Worm (Caenorhabditis elegans) whole organism, L1 larva: ENCODE data around the gene seld-1.

Source experiments
- C34B4.2 ChIP-seq: sonication (generic microtip); optimal IDR thresholded peaks from 2 replicates; lab custom pipeline; 2017; ENCODE audit warnings: mild to moderate bottlenecking, missing genetic modification characterization, missing compliant biosample characterization
- F16B12.6 ChIP-seq: fragments of 150-350 bp; optimal IDR thresholded peaks from 2 replicates; lab custom pipeline; 2014; ENCODE audit warnings: missing biosample characterization, missing genetic modification characterization
- aha-1 ChIP-seq: fragments of 150-350 bp; optimal IDR thresholded peaks from 2 replicates; lab custom pipeline; 2014; ENCODE audit warnings: missing biosample characterization, missing genetic modification characterization
- ceh-63 ChIP-seq: fragments of 200-800 bp; sonication (Bioruptor generic); optimal IDR thresholded peaks from 2 replicates; lab custom pipeline; 2018; ENCODE audit warnings: mild to moderate bottlenecking, missing genetic modification characterization, missing compliant biosample characterization
- ceh-88 ChIP-seq: fragments of 200-800 bp; sonication (Bioruptor generic); IDR thresholded peaks from 2 replicates; pipeline ENCODE4 v1.3.6; 2022; ENCODE audit warnings: missing genetic modification characterization, missing compliant biosample characterization
- ces-1 ChIP-seq: fragments of 150-350 bp; optimal IDR thresholded peaks from 2 replicates; lab custom pipeline; 2014; ENCODE audit warnings: missing biosample characterization, missing genetic modification reagents, missing genetic modification characterization
- dpl-1 ChIP-seq, 3 experiments: fragments of 150-350 bp in 2 of 3; sonication (generic microtip) in 1 of 3; optimal IDR thresholded peaks; 2 replicates each; lab custom pipeline; 2014 to 2017; ENCODE audit warnings: missing biosample characterization in 3 of 3, missing genetic modification characterization in 3 of 3, missing genetic modification reagents in 3 of 3
- dsc-1 ChIP-seq: sonication (generic microtip); optimal IDR thresholded peaks from 2 replicates; lab custom pipeline; 2016; ENCODE audit warnings: mild to moderate bottlenecking, missing genetic modification characterization, missing compliant biosample characterization
- efl-1 ChIP-seq, 4 experiments: fragments of 150-350 bp; optimal IDR thresholded peaks in 3 of 4; peaks in 1 of 4; 1 replicate in 1 of 4; 2 replicates in 3 of 4; lab custom pipeline; 2014; ENCODE audit warnings: missing biosample characterization in 2 of 4, missing genetic modification characterization in 2 of 4, missing genetic modification reagents in 2 of 4
- efl-3 ChIP-seq: fragments of 200-800 bp; sonication (Bioruptor generic); optimal IDR thresholded peaks from 2 replicates; lab custom pipeline; 2018; ENCODE audit warnings: mild to moderate bottlenecking, missing genetic modification characterization, missing compliant biosample characterization
- egl-13 ChIP-seq: sonication (generic microtip); optimal IDR thresholded peaks from 2 replicates; lab custom pipeline; 2016; ENCODE audit warnings: missing genotype, missing genetic modification reagents, missing genetic modification characterization, missing compliant biosample characterization
- ets-5 ChIP-seq: fragments of 200-800 bp; sonication (Bioruptor generic); IDR thresholded peaks from 2 replicates; pipeline ENCODE4 v1.3.6; 2022; ENCODE audit warnings: missing genetic modification characterization, missing compliant biosample characterization
- fkh-8 ChIP-seq: sonication (generic microtip); optimal IDR thresholded peaks from 2 replicates; lab custom pipeline; 2016; ENCODE audit warnings: mild to moderate bottlenecking, missing genetic modification characterization, missing compliant biosample characterization
- grh-1 ChIP-seq: fragments of 200-800 bp; sonication (Bioruptor generic); IDR thresholded peaks from 2 replicates; pipeline ENCODE4 v1.3.6; 2022; ENCODE audit warnings: missing genetic modification reagents, missing genetic modification characterization, missing compliant biosample characterization
- lin-14 ChIP-seq: fragments of 200-800 bp; sonication (Bioruptor generic); optimal IDR thresholded peaks from 2 replicates; lab custom pipeline; 2018; ENCODE audit warnings: mild to moderate bottlenecking, missing genetic modification characterization, moderate library complexity, missing compliant biosample characterization
- lin-15B ChIP-seq: fragments of 150-350 bp; sonication (generic microtip); optimal IDR thresholded peaks from 3 replicates; lab custom pipeline; 2014; ENCODE audit warnings: missing biosample characterization, missing genetic modification characterization
- lsy-2 ChIP-seq, 2 experiments: fragments of 150-350 bp; optimal IDR thresholded peaks; 2 replicates each; lab custom pipeline; 2014; ENCODE audit warnings: missing biosample characterization in 2 of 2, missing genetic modification characterization in 2 of 2
- mef-2 ChIP-seq: fragments of 150-350 bp; optimal IDR thresholded peaks from 2 replicates; lab custom pipeline; 2014; ENCODE audit warnings: missing biosample characterization, missing genetic modification characterization
- nhr-11 ChIP-seq: fragments of 150-350 bp; optimal IDR thresholded peaks from 2 replicates; lab custom pipeline; 2014; ENCODE audit warnings: missing biosample characterization, missing genetic modification characterization
- nhr-19 ChIP-seq: fragments of 200-800 bp; sonication (Bioruptor generic); conservative IDR thresholded peaks from 2 replicates; pipeline ENCODE4 v1.3.6; 2022; ENCODE audit warnings: missing genetic modification characterization, missing compliant biosample characterization
- nhr-237 ChIP-seq: fragments of 150-350 bp; optimal IDR thresholded peaks from 2 replicates; lab custom pipeline; 2014; ENCODE audit warnings: missing biosample characterization, missing genetic modification characterization
- nhr-76 ChIP-seq: sonication (generic microtip); optimal IDR thresholded peaks from 2 replicates; lab custom pipeline; 2017; ENCODE audit warnings: missing biosample characterization, missing genetic modification characterization
- nhr-85 ChIP-seq: sonication (generic microtip); peaks from one replicate; lab custom pipeline; 2016; ENCODE audit warnings: missing genetic modification characterization, inconsistent platforms, missing compliant biosample characterization
- nhr-90 ChIP-seq: sonication (generic microtip); optimal IDR thresholded peaks from 2 replicates; lab custom pipeline; 2016; ENCODE audit warnings: mild to moderate bottlenecking, missing genetic modification characterization, missing compliant biosample characterization; ENCODE audit not compliant: poor library complexity
- pag-3 ChIP-seq: sonication (generic microtip); optimal IDR thresholded peaks from 2 replicates; lab custom pipeline; 2017; ENCODE audit warnings: missing genetic modification characterization, mild to moderate bottlenecking, missing compliant biosample characterization, antibody characterized with exemption, borderline replicate concordance; ENCODE audit not compliant: insufficient read depth
- pqm-1 ChIP-seq: sonication (generic microtip); optimal IDR thresholded peaks from 3 replicates; lab custom pipeline; 2017; ENCODE audit warnings: missing biosample characterization, missing genetic modification characterization
- rnt-1 ChIP-seq: sonication (generic microtip); optimal IDR thresholded peaks from 2 replicates; lab custom pipeline; 2016; ENCODE audit warnings: mild to moderate bottlenecking, missing genetic modification characterization, moderate library complexity, missing compliant biosample characterization
- skn-1 ChIP-seq: fragments of 150-350 bp; optimal IDR thresholded peaks from 2 replicates; lab custom pipeline; 2014; ENCODE audit warnings: missing biosample characterization, missing genetic modification characterization
- snu-23 ChIP-seq: sonication (generic microtip); optimal IDR thresholded peaks from 2 replicates; lab custom pipeline; 2016; ENCODE audit warnings: missing genetic modification characterization, missing compliant biosample characterization
- sptf-1 ChIP-seq: fragments of 150-350 bp; optimal IDR thresholded peaks from 2 replicates; lab custom pipeline; 2014; ENCODE audit warnings: missing biosample characterization, missing genetic modification characterization
- tlp-1 ChIP-seq: fragments of 150-350 bp; optimal IDR thresholded peaks from 2 replicates; lab custom pipeline; 2014; ENCODE audit warnings: missing biosample characterization, missing genetic modification characterization
- unc-30 ChIP-seq: sonication (generic microtip); optimal IDR thresholded peaks from 2 replicates; lab custom pipeline; 2017; ENCODE audit warnings: missing biosample characterization, missing genetic modification characterization
- unc-62 ChIP-seq: fragments of 150-350 bp; optimal IDR thresholded peaks from 2 replicates; lab custom pipeline; 2014; ENCODE audit warnings: missing biosample characterization, missing genetic modification reagents, missing genetic modification characterization
- unc-98 ChIP-seq: fragments of 200-800 bp; sonication (Bioruptor generic); IDR thresholded peaks from 2 replicates; pipeline ENCODE4 v1.3.6; 2022; ENCODE audit warnings: missing genetic modification characterization, missing compliant biosample characterization

seld-1 gene

DNA sequence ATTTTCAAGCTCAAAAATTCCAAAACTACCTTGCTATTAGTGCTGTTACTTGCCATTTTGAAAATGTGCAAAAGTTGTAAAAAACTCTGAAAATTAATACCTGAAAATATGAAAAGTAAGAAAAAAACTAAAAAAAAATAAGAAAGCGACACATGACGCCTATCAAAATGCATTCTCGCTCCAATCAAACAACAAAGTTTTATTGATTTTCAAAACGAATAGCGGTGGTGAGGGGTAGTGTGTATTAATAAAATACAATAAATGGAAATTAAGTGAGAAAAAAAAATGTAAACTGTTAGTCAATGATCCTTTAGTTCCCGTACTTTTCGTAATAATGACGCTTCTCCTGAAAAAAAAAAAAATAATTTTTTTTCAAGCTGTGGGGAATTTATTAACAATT is 16.5 kb downstream of the seld-1 start, which contains the start of gene dcap-2 (continued):
- TF ChIP-seq unc-30 = no peak

DNA sequence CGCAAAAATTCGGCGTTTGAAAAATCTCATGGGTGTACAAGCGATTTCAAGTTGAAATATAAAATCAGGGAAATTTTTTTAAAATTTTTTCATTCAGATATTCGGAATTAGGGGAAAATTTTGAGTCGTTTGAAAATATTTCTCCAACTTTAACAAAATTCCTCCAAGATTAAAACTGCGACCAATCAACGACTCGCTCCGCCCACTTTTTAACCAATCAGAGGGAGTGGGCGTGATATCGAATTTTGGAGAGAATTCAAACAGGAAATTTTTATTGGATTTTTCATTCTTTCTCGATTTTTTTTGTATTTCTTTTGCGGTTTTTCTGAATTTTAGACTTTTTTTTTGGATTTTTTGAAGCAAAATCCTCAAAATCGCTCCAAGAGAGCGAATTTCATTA is 20.0 kb downstream of the seld-1 start:
- TF ChIP-seq ets-5 (GFP tag; lab: Robert Waterston, UW) = no peak

DNA sequence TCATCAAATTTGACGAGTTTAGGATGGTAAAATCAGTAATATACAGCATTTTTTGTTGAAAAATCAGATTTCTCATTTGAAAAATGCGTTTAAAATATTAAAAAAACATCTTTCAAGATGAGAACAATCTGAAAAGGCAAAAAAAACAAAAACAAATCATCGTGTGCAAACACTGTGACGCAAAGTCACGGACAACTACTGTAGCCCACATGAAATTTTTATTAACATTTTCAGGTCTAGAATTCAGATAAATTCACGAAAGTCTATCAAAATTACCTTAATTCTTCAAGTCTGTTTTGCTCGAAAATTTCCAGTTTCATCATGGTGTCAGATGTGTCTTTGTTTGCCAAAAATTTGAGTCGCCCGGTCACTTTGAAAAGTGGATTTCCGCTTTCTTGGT is 33.7 kb downstream of the seld-1 start:
- TF ChIP-seq pag-3 (tag; lab: Kevin White, UChicago) (no peak), ceh-88 (GFP tag; lab: Robert Waterston, UW) (no peak), lin-14 (GFP tag; lab: Kevin White, UChicago) (no peak), ets-5 (GFP tag; lab: Robert Waterston, UW) (no peak), F16B12.6 (tag; lab: Kevin White, UChicago) (peak; percentile 66), fkh-8 (tag; lab: Kevin White, UChicago) (no peak), nhr-19 (GFP tag; lab: Robert Waterston, UW) (no peak), sptf-1 (no peak), unc-62 (GFP tag; lab: Kevin White, UChicago) (no peak), egl-13 (no peak), lsy-2 (tag; optimal IDR thresholded peaks at IDR 0.05; lab: Kevin White, UChicago) (peak; percentile 50 to 85), dpl-1 (GFP tag; optimal IDR thresholded peaks at IDR 0.05; lab: Kevin White, UChicago) (no peak), grh-1 (GFP tag; lab: Robert Waterston, UW) (no peak)
- TF ChIP-seq, all 84 proteins: peak for 2

DNA sequence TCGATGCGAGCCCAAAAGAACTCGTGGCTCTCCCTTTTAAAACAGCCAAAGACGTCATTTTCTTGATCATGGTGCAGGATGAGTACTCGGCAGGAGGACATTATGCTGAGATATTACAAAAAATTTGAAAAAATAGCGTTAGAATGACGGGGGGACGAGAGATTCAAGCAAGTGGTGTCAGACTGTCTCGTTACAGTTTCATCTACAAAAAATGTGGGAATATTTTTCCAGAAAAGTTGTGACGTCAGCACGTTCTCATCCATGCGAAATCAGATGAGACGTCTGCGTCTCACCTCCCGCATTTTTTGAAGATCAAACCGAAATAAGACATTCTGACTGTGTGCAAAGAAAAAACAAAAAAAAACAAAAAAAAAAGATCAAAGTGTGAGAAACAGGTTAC is 34.9 kb downstream of the seld-1 start, which contains the start of gene rsd-2:
Gene rsd-2, minus strand, starts transcription at position 101 of the 400 bp plus-strand sequence.
- TF ChIP-seq ceh-63 (GFP tag; lab: Kevin White, UChicago) = no peak
- no peak for TF ChIP-seq mef-2 (tag; lab: Kevin White, UChicago)
- TF ChIP-seq nhr-90 (tag; lab: Kevin White, UChicago) = no peak
- TF ChIP-seq sptf-1 = no peak
- no peak for TF ChIP-seq tlp-1 (tag; lab: Kevin White, UChicago)
- no peak for TF ChIP-seq efl-1 (optimal IDR thresholded peaks at IDR 0.05; lab: Kevin White, UChicago)
- TF ChIP-seq efl-1 (GFP tag; optimal IDR thresholded peaks at IDR 0.05 in 1 of 2; lab: Kevin White, UChicago) = peak in 1 of 2 experiments; percentile 66
- no peak for TF ChIP-seq nhr-76
- TF ChIP-seq, all 84 proteins: peak for 1

DNA sequence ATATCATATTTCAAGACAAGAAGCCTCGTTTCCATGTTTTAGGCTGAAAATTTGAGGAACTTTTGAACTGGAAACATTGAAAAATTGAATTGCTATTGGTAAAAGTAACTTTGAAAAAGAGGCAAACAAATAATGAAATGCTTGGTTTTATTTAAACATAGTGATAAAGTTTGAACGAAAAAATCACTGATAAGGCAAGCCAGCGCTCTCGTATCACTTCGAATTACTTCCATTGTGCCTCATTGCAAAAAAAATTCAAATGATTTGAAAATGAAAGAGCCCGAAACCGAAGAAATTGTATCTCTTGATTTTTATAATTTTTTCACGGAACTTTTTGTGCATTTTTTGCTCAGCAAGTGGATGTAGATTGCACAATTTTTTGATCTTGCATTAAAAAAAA is 42.9 kb downstream of the seld-1 start, which contains the start of gene F52G2.3:
Gene F52G2.3, minus strand, starts transcription at position 43 of the 400 bp plus-strand sequence.
- no peak for TF ChIP-seq skn-1 (tag; lab: Kevin White, UChicago)
- no peak for TF ChIP-seq pqm-1
- TF ChIP-seq snu-23 (GFP tag; lab: Kevin White, UChicago) = no peak
- TF ChIP-seq nhr-85 (tag; lab: Kevin White, UChicago) = no peak
- no peak for TF ChIP-seq aha-1 (tag; lab: Kevin White, UChicago)
- no peak for TF ChIP-seq unc-98 (GFP tag; lab: Robert Waterston, UW)
- TF ChIP-seq ces-1 (GFP tag; lab: Kevin White, UChicago) = no peak
- TF ChIP-seq nhr-237 (tag; lab: Kevin White, UChicago) = no peak
- no peak for TF ChIP-seq C34B4.2
- no peak for TF ChIP-seq efl-1 (optimal IDR thresholded peaks at IDR 0.05; lab: Kevin White, UChicago)
- TF ChIP-seq efl-1 (GFP tag; optimal IDR thresholded peaks at IDR 0.05 in 1 of 2; lab: Kevin White, UChicago) = no peak
- TF ChIP-seq efl-3 = no peak
- TF ChIP-seq rnt-1 (tag; lab: Kevin White, UChicago) = no peak
- TF ChIP-seq ceh-63 (GFP tag; lab: Kevin White, UChicago) = no peak
- no peak for TF ChIP-seq sptf-1
- TF ChIP-seq lin-15B = no peak
- TF ChIP-seq dsc-1 (tag; lab: Kevin White, UChicago) = no peak
- no peak for TF ChIP-seq nhr-11 (tag; lab: Kevin White, UChicago)
